Worm (Caenorhabditis elegans) whole organism, late embryonic: ENCODE measurements around the gene Y37D8A.8.

Experiments
- C38D4.7 ChIP-seq: fragments of 200-800 bp; sonication (Bioruptor generic); optimal IDR thresholded peaks from 2 replicates; lab custom pipeline; 2018; ENCODE audit warnings: mild to moderate bottlenecking, missing genetic modification characterization, moderate library complexity, missing compliant biosample characterization
- K02D7.2 ChIP-seq: sonication (generic microtip); optimal IDR thresholded peaks from 2 replicates; lab custom pipeline; 2017; ENCODE audit warnings: mild to moderate bottlenecking, missing genetic modification characterization, missing compliant biosample characterization
- ahr-1 ChIP-seq: sonication (generic microtip); optimal IDR thresholded peaks from 2 replicates; lab custom pipeline; 2016; ENCODE audit warnings: missing genetic modification characterization, missing compliant biosample characterization
- ama-1 ChIP-seq: fragments of 150-350 bp; optimal IDR thresholded peaks from 2 replicates; lab custom pipeline; 2014
- ceh-18 ChIP-seq: sonication (generic microtip); optimal IDR thresholded peaks from 2 replicates; lab custom pipeline; 2016; ENCODE audit warnings: missing genetic modification characterization, missing compliant biosample characterization
- ceh-24 ChIP-seq: sonication (generic microtip); optimal IDR thresholded peaks from 2 replicates; lab custom pipeline; 2016; ENCODE audit warnings: mild to moderate bottlenecking, missing genetic modification characterization, missing compliant biosample characterization
- dve-1 ChIP-seq: sonication (generic microtip); optimal IDR thresholded peaks from 2 replicates; lab custom pipeline; 2017; ENCODE audit warnings: antibody characterized with exemption, mild to moderate bottlenecking, missing genetic modification characterization, missing compliant biosample characterization
- elt-2 ChIP-seq: sonication (generic microtip); optimal IDR thresholded peaks from 2 replicates; lab custom pipeline; 2016; ENCODE audit warnings: missing genetic modification reagents, missing genetic modification characterization, missing compliant biosample characterization
- hlh-13 ChIP-seq: fragments of 200-800 bp; sonication (Bioruptor generic); optimal IDR thresholded peaks from 2 replicates; lab custom pipeline; 2018; ENCODE audit warnings: mild to moderate bottlenecking, missing genetic modification characterization, missing compliant biosample characterization
- lin-11 ChIP-seq: fragments of 200-800 bp; sonication (Bioruptor generic); optimal IDR thresholded peaks from 2 replicates; lab custom pipeline; 2018; ENCODE audit warnings: mild to moderate bottlenecking, missing genetic modification characterization, missing compliant biosample characterization
- pha-4 ChIP-seq: fragments of 150-350 bp; optimal IDR thresholded peaks from 2 replicates; lab custom pipeline; 2018; ENCODE audit warnings: missing biosample characterization, missing genetic modification reagents, missing genetic modification characterization
- ttx-3 ChIP-seq: sonication (generic microtip); optimal IDR thresholded peaks from 2 replicates; lab custom pipeline; 2016; ENCODE audit warnings: missing genetic modification reagents, missing genetic modification characterization, missing compliant biosample characterization
- unc-3 ChIP-seq, 2 experiments: fragments of 200-800 bp in 1 of 2; sonication (Bioruptor generic) in 1 of 2; sonication (generic microtip) in 1 of 2; conservative IDR thresholded peaks in 1 of 2; optimal IDR thresholded peaks in 1 of 2; 2 replicates each; pipeline versions ENCODE4 v1.3.6 to Lab custom; 2016 to 2022; ENCODE audit warnings: missing compliant biosample characterization in 2 of 2, missing genetic modification characterization in 2 of 2, missing genetic modification reagents in 1 of 2

- TF ChIP-seq C38D4.7 (no peak), ama-1 (lab: Kevin White, UChicago) (no peak), unc-3 (GFP tag; conservative IDR thresholded peaks at IDR 0.05; lab: Robert Waterston, UW) (no peak), unc-3 (tag; optimal IDR thresholded peaks at IDR 0.05; lab: Kevin White, UChicago) (no peak), pha-4 (no peak), ahr-1 (tag; lab: Kevin White, UChicago) (no peak), lin-11 (no peak), K02D7.2 (tag; lab: Kevin White, UChicago) (no peak), ceh-18 (no peak), hlh-13 (GFP tag; lab: Kevin White, UChicago) (no peak), elt-2 (tag; lab: Kevin White, UChicago) (no peak), ceh-24 (tag; lab: Kevin White, UChicago) (no peak), dve-1 (tag; lab: Kevin White, UChicago) (no peak), ttx-3 (no peak)
Measured at ce11 chrIII:12819148-12819547, 45.6 kb upstream of the Y37D8A.8 start.
